Fruit fly (Drosophila melanogaster): Measurements from ENCODE around the gene stumps.

The stumps gene

dm6 chr3R:14655912-14656700 lies 79.1 kb downstream of the stumps start:
- no peak for TF ChIP-seq CG9705 (GFP tag; optimal IDR thresholded peaks at IDR 0.05)
- no peak for TF ChIP-seq sv (GFP tag; optimal IDR thresholded peaks at IDR 0.05)
- no peak for TF ChIP-seq usp (GFP tag; optimal IDR thresholded peaks at IDR 0.05)
- peak; percentile 18 for TF ChIP-seq ey (GFP tag; optimal IDR thresholded peaks at IDR 0.05)
- TF ChIP-seq Dfd (GFP tag; optimal IDR thresholded peaks at IDR 0.05), result no peak
- TF ChIP-seq psq (GFP tag; optimal IDR thresholded peaks at IDR 0.05), result no peak
- TF ChIP-seq Vsx2 (GFP tag; optimal IDR thresholded peaks at IDR 0.05; ENCODE audit: partially characterized antibody), result no peak
- no peak for TF ChIP-seq Myc (optimal IDR thresholded peaks at IDR 0.05)
- no peak for TF ChIP-seq N (GFP tag; optimal IDR thresholded peaks at IDR 0.05)
- no peak for TF ChIP-seq Dif (GFP tag; optimal IDR thresholded peaks at IDR 0.05; ENCODE audit: partially characterized antibody)
- TF ChIP-seq Sp1 (GFP tag; optimal IDR thresholded peaks at IDR 0.05), result no peak
- no peak for TF ChIP-seq rgr (GFP tag; optimal IDR thresholded peaks at IDR 0.05)
- no peak for TF ChIP-seq GATAd (GFP tag; optimal IDR thresholded peaks at IDR 0.05)
- TF ChIP-seq CG32264 (GFP tag; optimal IDR thresholded peaks at IDR 0.05), result no peak
- TF ChIP-seq Hnf4 (GFP tag; optimal IDR thresholded peaks at IDR 0.05), result peak; percentile 22
- peak; percentile 39 for TF ChIP-seq OdsH (GFP tag; optimal IDR thresholded peaks at IDR 0.05)
- TF ChIP-seq foxo (GFP tag; optimal IDR thresholded peaks at IDR 0.05), result no peak
- TF ChIP-seq brk (GFP tag; optimal IDR thresholded peaks at IDR 0.05), result no peak

dm6 chr3R:14656760-14657604 lies 80.0 kb downstream of the stumps start, which contains the start of gene CG3505:
CG3505 (plus strand) TSS chr3R:14657447.
- no peak for TF ChIP-seq CrebA (GFP tag; optimal IDR thresholded peaks at IDR 0.05; ENCODE audit: borderline replicate concordance)
- TF ChIP-seq woc (GFP tag; optimal IDR thresholded peaks at IDR 0.05), result no peak
- TF ChIP-seq Vsx2 (GFP tag; optimal IDR thresholded peaks at IDR 0.05; ENCODE audit: partially characterized antibody), result no peak
- no peak for TF ChIP-seq brk (GFP tag; optimal IDR thresholded peaks at IDR 0.05)
- no peak for TF ChIP-seq pan (optimal IDR thresholded peaks at IDR 0.05)
- no peak for TF ChIP-seq Dfd (GFP tag; optimal IDR thresholded peaks at IDR 0.05)
- peak; percentile 3 for TF ChIP-seq h (GFP tag; optimal IDR thresholded peaks at IDR 0.05)
- peak in 1 of 2 experiments; percentile 5 for TF ChIP-seq dl (GFP tag; optimal IDR thresholded peaks at IDR 0.05; ENCODE audit: insufficient read depth in 1 of 2, partially characterized antibody in 2 of 2)
- peak; percentile 47 for TF ChIP-seq fru (GFP tag; optimal IDR thresholded peaks at IDR 0.05)
- TF ChIP-seq tai (GFP tag; optimal IDR thresholded peaks at IDR 0.05), result no peak
- TF ChIP-seq Sp1 (GFP tag; optimal IDR thresholded peaks at IDR 0.05), result no peak
- no peak for TF ChIP-seq usp (GFP tag; optimal IDR thresholded peaks at IDR 0.05)
- TF ChIP-seq CG9705 (GFP tag; optimal IDR thresholded peaks at IDR 0.05), result no peak
- no peak for TF ChIP-seq Rel (GFP tag; optimal IDR thresholded peaks at IDR 0.05)
- TF ChIP-seq Rel (tag; optimal IDR thresholded peaks at IDR 0.05), result peak; percentile 83
- TF ChIP-seq Mio (GFP tag; optimal IDR thresholded peaks at IDR 0.05), result no peak
- TF ChIP-seq psq (GFP tag; optimal IDR thresholded peaks at IDR 0.05), result no peak
- peak; percentile 10 for TF ChIP-seq sv (GFP tag; optimal IDR thresholded peaks at IDR 0.05)
- no peak for TF ChIP-seq foxo (GFP tag; optimal IDR thresholded peaks at IDR 0.05)
- TF ChIP-seq Hr83 (GFP tag; optimal IDR thresholded peaks at IDR 0.05; ENCODE audit: poor library complexity, severe bottlenecking), result peak; percentile 1
- TF ChIP-seq Dif (GFP tag; optimal IDR thresholded peaks at IDR 0.05; ENCODE audit: partially characterized antibody), result peak; percentile 46

- TF ChIP-seq Rel (GFP tag; optimal IDR thresholded peaks at IDR 0.05) (no peak), Rel (tag; optimal IDR thresholded peaks at IDR 0.05) (peak; percentile 79), CG9705 (GFP tag; optimal IDR thresholded peaks at IDR 0.05) (no peak)
Observed at dm6 chr3R:14657605-14657910, 80.5 kb downstream of the stumps start.

Data from whole organism, wandering third instar larva.